Fruit fly (Drosophila melanogaster): ENCODE data around the gene amd.

- no peak for TF ChIP-seq fd85E (GFP tag; optimal IDR thresholded peaks at IDR 0.05)
- no peak for TF ChIP-seq CG9139 (GFP tag; optimal IDR thresholded peaks at IDR 0.05)
These were observed 23.8 kb downstream of the amd start, which contains the start of gene brat for dm6 chr2L:19133465-19134365.
